Worm (Caenorhabditis elegans) whole organism, late embryonic: Measurements from ENCODE around the gene gos-28.

Experiments used
- C08G9.2 ChIP-seq: sonication (generic microtip); optimal IDR thresholded peaks from 2 replicates; lab custom pipeline; 2016; ENCODE audit warnings: mild to moderate bottlenecking, missing genetic modification characterization, moderate library complexity, missing compliant biosample characterization
- T23F11.4 ChIP-seq: fragments of 200-800 bp; sonication (Bioruptor generic); optimal IDR thresholded peaks from 2 replicates; lab custom pipeline; 2018; ENCODE audit warnings: mild to moderate bottlenecking, missing genetic modification characterization, missing compliant biosample characterization
- ceh-18 ChIP-seq: sonication (generic microtip); optimal IDR thresholded peaks from 2 replicates; lab custom pipeline; 2016; ENCODE audit warnings: missing genetic modification characterization, missing compliant biosample characterization
- ceh-2 ChIP-seq: sonication (generic microtip); optimal IDR thresholded peaks from 2 replicates; lab custom pipeline; 2016; ENCODE audit warnings: missing genotype, missing genetic modification characterization, missing compliant biosample characterization
- ceh-31 ChIP-seq: sonication (generic microtip); optimal IDR thresholded peaks from 2 replicates; lab custom pipeline; 2016; ENCODE audit warnings: missing genetic modification characterization, missing compliant biosample characterization
- ceh-45 ChIP-seq: fragments of 200-800 bp; sonication (Bioruptor generic); IDR thresholded peaks from 2 replicates; pipeline ENCODE4 v1.3.6; 2022; ENCODE audit warnings: missing genetic modification reagents, missing genetic modification characterization, missing compliant biosample characterization
- fkh-10 ChIP-seq: fragments of 150-350 bp; optimal IDR thresholded peaks from 2 replicates; lab custom pipeline; 2014; ENCODE audit warnings: missing biosample characterization, missing genetic modification reagents, missing genetic modification characterization
- fkh-6 ChIP-seq: sonication (generic microtip); optimal IDR thresholded peaks from 2 replicates; lab custom pipeline; 2016; ENCODE audit warnings: missing genetic modification characterization, missing compliant biosample characterization
- hlh-8 ChIP-seq: sonication (generic microtip); optimal IDR thresholded peaks from 2 replicates; lab custom pipeline; 2016; ENCODE audit warnings: missing genotype, missing genetic modification characterization, missing compliant biosample characterization

DNA sequence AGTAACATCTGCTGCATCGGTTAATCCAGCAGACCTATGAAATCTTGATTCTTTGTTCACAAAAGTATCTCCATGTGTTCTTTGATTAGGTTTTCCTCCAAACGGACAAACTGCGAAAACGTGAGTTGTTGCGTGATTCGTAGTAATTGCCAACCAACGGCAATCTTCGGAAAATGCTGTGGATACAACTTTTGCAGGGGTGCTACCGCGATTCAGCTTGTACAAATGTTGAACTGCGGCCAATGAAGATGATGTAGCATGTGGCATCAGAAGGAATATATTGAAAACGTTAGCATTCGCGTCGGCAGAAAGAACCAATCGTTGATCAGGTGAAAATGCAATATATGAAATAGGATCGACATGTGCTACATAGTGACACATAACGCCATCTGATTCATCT lies 17.3 kb downstream of the gos-28 start:
- TF ChIP-seq hlh-8 (tag; lab: Kevin White, UChicago) = no peak
- no peak for TF ChIP-seq ceh-31 (tag; lab: Kevin White, UChicago)
- no peak for TF ChIP-seq ceh-18 (tag; lab: Kevin White, UChicago)
- TF ChIP-seq fkh-6 (tag; lab: Kevin White, UChicago) = no peak
- no peak for TF ChIP-seq fkh-10 (GFP tag; lab: Kevin White, UChicago)
- TF ChIP-seq C08G9.2 (tag; lab: Kevin White, UChicago) = no peak
- no peak for TF ChIP-seq ceh-45
- TF ChIP-seq ceh-2 (tag; lab: Kevin White, UChicago) = no peak
- TF ChIP-seq T23F11.4 (GFP tag; lab: Kevin White, UChicago) = no peak
